Worm (Caenorhabditis elegans) whole organism, mixed stage, embryonic: Measurements from ENCODE around the gene vab-3.

ENCODE experiments used
- M03D4.4 ChIP-seq: sonication (generic microtip); optimal IDR thresholded peaks from 2 replicates; lab custom pipeline; 2017; ENCODE audit warnings: mild to moderate bottlenecking, missing genetic modification characterization, missing compliant biosample characterization
- bed-3 ChIP-seq: fragments of 200-800 bp; sonication (Bioruptor generic); optimal IDR thresholded peaks from 3 replicates; lab custom pipeline; 2018; ENCODE audit warnings: mild to moderate bottlenecking, missing genetic modification characterization, moderate library complexity, missing compliant biosample characterization
- blmp-1 ChIP-seq: fragments of 150-350 bp; optimal IDR thresholded peaks from 2 replicates; lab custom pipeline; 2014; ENCODE audit warnings: missing biosample characterization, missing genetic modification characterization
- ceh-39 ChIP-seq: fragments of 150-350 bp; optimal IDR thresholded peaks from 2 replicates; lab custom pipeline; 2014; ENCODE audit warnings: missing biosample characterization, missing genetic modification characterization
- ceh-43 ChIP-seq: fragments of 200-800 bp; sonication (Bioruptor generic); optimal IDR thresholded peaks from 2 replicates; lab custom pipeline; 2018; ENCODE audit warnings: mild to moderate bottlenecking, missing genetic modification characterization, moderate library complexity, missing compliant biosample characterization
- ceh-83 ChIP-seq: fragments of 200-800 bp; sonication (Bioruptor generic); optimal IDR thresholded peaks from 2 replicates; lab custom pipeline; 2018; ENCODE audit warnings: mild to moderate bottlenecking, missing genetic modification characterization, missing compliant biosample characterization
- ces-1 ChIP-seq: fragments of 150-350 bp; optimal IDR thresholded peaks from 2 replicates; lab custom pipeline; 2014; ENCODE audit warnings: missing biosample characterization, missing genetic modification reagents, missing genetic modification characterization
- cnd-1 ChIP-seq: fragments of 200-800 bp; sonication (Bioruptor generic); optimal IDR thresholded peaks from 2 replicates; lab custom pipeline; 2018; ENCODE audit warnings: mild to moderate bottlenecking, missing genetic modification characterization, missing compliant biosample characterization
- drap-1 ChIP-seq: fragments of 200-800 bp; sonication (Bioruptor generic); optimal IDR thresholded peaks from 3 replicates; lab custom pipeline; 2018; ENCODE audit warnings: mild to moderate bottlenecking, missing genetic modification characterization, missing compliant biosample characterization
- elt-1 ChIP-seq: sonication (generic microtip); optimal IDR thresholded peaks from 2 replicates; lab custom pipeline; 2017; ENCODE audit warnings: missing genetic modification characterization, mild to moderate bottlenecking, missing compliant biosample characterization, antibody characterized with exemption, moderate library complexity, borderline replicate concordance; ENCODE audit not compliant: insufficient read depth
- flh-1 ChIP-seq: fragments of 200-800 bp; sonication (Bioruptor generic); optimal IDR thresholded peaks from 2 replicates; lab custom pipeline; 2018; ENCODE audit warnings: mild to moderate bottlenecking, missing genetic modification characterization, moderate library complexity, missing compliant biosample characterization
- ham-2 ChIP-seq: fragments of 200-800 bp; sonication (Bioruptor generic); optimal IDR thresholded peaks from 2 replicates; lab custom pipeline; 2018; ENCODE audit warnings: mild to moderate bottlenecking, missing genetic modification characterization, missing compliant biosample characterization
- hlh-1 ChIP-seq: fragments of 150-350 bp; optimal IDR thresholded peaks from 2 replicates; lab custom pipeline; 2014; ENCODE audit warnings: missing biosample characterization, missing genetic modification reagents, missing genetic modification characterization
- lin-13 ChIP-seq: fragments of 150-350 bp; optimal IDR thresholded peaks from 2 replicates; lab custom pipeline; 2014; ENCODE audit warnings: missing biosample characterization, missing genetic modification characterization
- lin-32 ChIP-seq: fragments of 200-800 bp; sonication (Bioruptor generic); optimal IDR thresholded peaks from 2 replicates; lab custom pipeline; 2018; ENCODE audit warnings: mild to moderate bottlenecking, missing genetic modification characterization, missing compliant biosample characterization
- lsy-2 ChIP-seq: fragments of 150-350 bp; optimal IDR thresholded peaks from 2 replicates; lab custom pipeline; 2014; ENCODE audit warnings: missing biosample characterization, missing genetic modification characterization
- mab-5 ChIP-seq: fragments of 150-350 bp; optimal IDR thresholded peaks from 2 replicates; lab custom pipeline; 2014; ENCODE audit warnings: missing biosample characterization, missing genetic modification characterization
- mep-1 ChIP-seq: fragments of 150-350 bp; optimal IDR thresholded peaks from 2 replicates; lab custom pipeline; 2017; ENCODE audit warnings: missing biosample characterization, missing genetic modification reagents, missing genetic modification characterization, inconsistent platforms
- mls-2 ChIP-seq: sonication (generic microtip); optimal IDR thresholded peaks from 2 replicates; lab custom pipeline; 2016; ENCODE audit warnings: mild to moderate bottlenecking, missing genetic modification characterization, moderate library complexity, missing compliant biosample characterization
- nhr-12 ChIP-seq: fragments of 150-350 bp; optimal IDR thresholded peaks from 2 replicates; lab custom pipeline; 2014; ENCODE audit warnings: missing biosample characterization, missing genetic modification characterization
- nhr-2 ChIP-seq: fragments of 150-350 bp; optimal IDR thresholded peaks from 2 replicates; lab custom pipeline; 2014; ENCODE audit warnings: missing biosample characterization, missing genetic modification characterization
- nhr-237 ChIP-seq: fragments of 150-350 bp; optimal IDR thresholded peaks from 2 replicates; lab custom pipeline; 2014; ENCODE audit warnings: missing biosample characterization, missing genetic modification characterization
- nhr-28 ChIP-seq: fragments of 150-350 bp; optimal IDR thresholded peaks from 2 replicates; lab custom pipeline; 2014; ENCODE audit warnings: missing biosample characterization, missing genetic modification characterization
- nhr-76 ChIP-seq: sonication (generic microtip); optimal IDR thresholded peaks from 2 replicates; lab custom pipeline; 2017; ENCODE audit warnings: missing biosample characterization, missing genetic modification characterization
- pha-4 ChIP-seq: fragments of 150-350 bp; optimal IDR thresholded peaks from 2 replicates; lab custom pipeline; 2018; ENCODE audit warnings: missing biosample characterization, missing genetic modification reagents, missing genetic modification characterization
- sem-2 ChIP-seq: fragments of 200-800 bp; sonication (Bioruptor generic); optimal IDR thresholded peaks from 2 replicates; lab custom pipeline; 2018; ENCODE audit warnings: mild to moderate bottlenecking, missing genetic modification characterization, missing compliant biosample characterization
- snpc-4 ChIP-seq: fragments of 150-350 bp; optimal IDR thresholded peaks from 2 replicates; lab custom pipeline; 2014; ENCODE audit warnings: missing biosample characterization, missing genetic modification characterization
- sptf-1 ChIP-seq: sonication (generic microtip); optimal IDR thresholded peaks from 2 replicates; lab custom pipeline; 2017; ENCODE audit warnings: mild to moderate bottlenecking, missing genetic modification characterization, moderate library complexity, missing compliant biosample characterization
- tbx-8 ChIP-seq: fragments of 200-800 bp; sonication (Bioruptor generic); optimal IDR thresholded peaks from 2 replicates; lab custom pipeline; 2018; ENCODE audit warnings: mild to moderate bottlenecking, missing genetic modification characterization, moderate library complexity, missing compliant biosample characterization
- unc-120 ChIP-seq: sonication (generic microtip); optimal IDR thresholded peaks from 2 replicates; lab custom pipeline; 2017; ENCODE audit warnings: missing genetic modification characterization, missing compliant biosample characterization; ENCODE audit not compliant: poor library complexity, severe bottlenecking
- unc-39 ChIP-seq: fragments of 150-350 bp; optimal IDR thresholded peaks from 2 replicates; lab custom pipeline; 2014; ENCODE audit warnings: missing biosample characterization, missing genetic modification characterization
- unc-62 ChIP-seq: fragments of 150-350 bp; optimal IDR thresholded peaks from 2 replicates; lab custom pipeline; 2014; ENCODE audit warnings: missing biosample characterization, missing genetic modification reagents, missing genetic modification characterization
- zip-8 ChIP-seq: fragments of 150-350 bp; optimal IDR thresholded peaks from 2 replicates; lab custom pipeline; 2014; ENCODE audit warnings: missing biosample characterization, missing genetic modification characterization

vab-3 gene

ce11 chrX:10516549-10516948, 16.9 kb downstream of the vab-3 start:
- TF ChIP-seq mls-2 (no peak), nhr-2 (tag; lab: Kevin White, UChicago) (peak; percentile 63), pha-4 (tag; lab: Kevin White, UChicago) (no peak), snpc-4 (no peak), elt-1 (no peak), zip-8 (tag; lab: Kevin White, UChicago) (no peak)

DNA sequence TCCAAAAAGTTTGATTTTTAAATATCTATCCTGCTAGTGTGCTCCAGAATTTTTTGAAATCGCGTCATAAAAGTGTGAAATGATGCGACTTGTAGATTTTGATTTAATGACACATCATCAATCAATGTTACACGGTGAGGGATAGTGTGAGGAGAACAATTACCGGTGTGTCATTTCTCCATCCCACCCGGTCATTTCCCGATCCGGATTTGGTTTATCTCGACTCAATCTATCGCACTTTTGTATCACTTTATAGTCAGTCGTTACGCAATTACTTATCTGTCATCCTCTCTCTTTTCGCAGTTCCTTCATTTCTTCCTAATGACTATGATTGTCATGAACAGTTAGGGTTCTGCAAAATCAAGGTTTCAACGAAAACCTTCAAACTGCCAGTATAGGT, 20.5 kb downstream of the vab-3 start:
- TF ChIP-seq blmp-1 (no peak), lsy-2 (tag; lab: Kevin White, UChicago) (no peak), tbx-8 (GFP tag; lab: Kevin White, UChicago) (no peak), sptf-1 (no peak), nhr-2 (tag; lab: Kevin White, UChicago) (peak; percentile 69), mls-2 (no peak), unc-62 (GFP tag; lab: Kevin White, UChicago) (peak; percentile 92), sem-2 (GFP tag; lab: Kevin White, UChicago) (no peak), nhr-237 (tag; lab: Kevin White, UChicago) (no peak), ham-2 (GFP tag; lab: Kevin White, UChicago) (no peak), elt-1 (peak; percentile 91), lin-13 (tag; lab: Kevin White, UChicago) (no peak), ceh-39 (tag; lab: Kevin White, UChicago) (no peak), cnd-1 (tag; lab: Kevin White, UChicago) (no peak), mep-1 (no peak), zip-8 (tag; lab: Kevin White, UChicago) (no peak), unc-120 (no peak), lin-32 (GFP tag; lab: Kevin White, UChicago) (no peak), unc-39 (no peak), pha-4 (tag; lab: Kevin White, UChicago) (no peak)

ce11 chrX:10521313-10521712, 21.6 kb downstream of the vab-3 start, which contains the start of gene F14F3.4:
Gene F14F3.4 (minus strand): TSS chrX:10521413.
- TF ChIP-seq tbx-8 (GFP tag; lab: Kevin White, UChicago) (no peak), elt-1 (no peak), bed-3 (GFP tag; lab: Kevin White, UChicago) (no peak), nhr-2 (tag; lab: Kevin White, UChicago) (no peak)

DNA sequence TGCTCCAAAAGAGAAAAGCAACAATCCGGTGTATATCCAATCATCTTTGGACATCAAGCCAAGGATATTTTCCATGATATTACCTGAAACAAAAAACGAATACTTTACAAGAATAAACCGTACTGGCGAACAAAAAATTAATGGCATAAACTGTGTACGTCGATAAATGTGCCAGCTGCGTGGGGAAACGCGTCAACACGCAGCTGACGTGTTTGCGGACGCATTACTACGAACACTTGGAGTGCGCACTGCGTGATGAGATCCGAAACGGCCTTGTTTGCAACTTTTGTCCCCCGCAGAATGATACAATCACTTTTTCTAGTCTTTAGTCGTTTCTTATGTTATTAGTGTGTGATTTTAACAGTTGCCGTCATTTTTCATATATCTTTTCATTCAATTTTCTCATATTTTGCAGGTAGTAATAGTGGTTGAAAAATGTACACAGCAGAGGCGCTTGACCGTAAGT, 24.8 kb downstream of the vab-3 start, which contains the start of the genes mboa-7 and git-1:
Gene mboa-7, minus strand, starts transcription at position 83 of the 466 bp plus-strand sequence.
Gene git-1, plus strand, starts transcription at position 416 of the 466 bp plus-strand sequence.
- TF ChIP-seq unc-120 (peak; percentile 38), blmp-1 (no peak), snpc-4 (no peak), mls-2 (peak; percentile 42), nhr-28 (tag; lab: Kevin White, UChicago) (no peak), nhr-2 (tag; lab: Kevin White, UChicago) (no peak), mep-1 (peak; percentile 68), pha-4 (tag; lab: Kevin White, UChicago) (peak; percentile 37), nhr-76 (tag; lab: Kevin White, UChicago) (no peak), ceh-39 (tag; lab: Kevin White, UChicago) (no peak), M03D4.4 (tag; lab: Kevin White, UChicago) (peak; percentile 59), nhr-237 (tag; lab: Kevin White, UChicago) (no peak), mab-5 (tag; lab: Kevin White, UChicago) (no peak), nhr-12 (tag; lab: Kevin White, UChicago) (no peak), cnd-1 (tag; lab: Kevin White, UChicago) (no peak), ces-1 (peak; percentile 9), flh-1 (GFP tag; lab: Kevin White, UChicago) (no peak), ceh-83 (GFP tag; lab: Kevin White, UChicago) (no peak), unc-39 (no peak), lin-13 (tag; lab: Kevin White, UChicago) (peak; percentile 76), ceh-43 (no peak), elt-1 (no peak), ham-2 (GFP tag; lab: Kevin White, UChicago) (no peak), sptf-1 (peak; percentile 52), sem-2 (GFP tag; lab: Kevin White, UChicago) (no peak), lsy-2 (tag; lab: Kevin White, UChicago) (peak; percentile 2), tbx-8 (GFP tag; lab: Kevin White, UChicago) (no peak), lin-32 (GFP tag; lab: Kevin White, UChicago) (peak; percentile 49), hlh-1 (tag; lab: Kevin White, UChicago) (peak; percentile 66), drap-1 (GFP tag; lab: Kevin White, UChicago) (no peak)
